Fruit fly (Drosophila melanogaster): Measurements from ENCODE around the gene CG11836.

- TF ChIP-seq toe (GFP tag; optimal IDR thresholded peaks at IDR 0.05), result peak; percentile 30
- TF ChIP-seq kay (GFP tag; ENCODE audit: borderline replicate concordance), result no peak
- TF ChIP-seq tj (GFP tag; optimal IDR thresholded peaks at IDR 0.05), result no peak
- peak; percentile 12 for TF ChIP-seq CG11617 (GFP tag; optimal IDR thresholded peaks at IDR 0.05)
- no peak for TF ChIP-seq CG7045 (GFP tag; optimal IDR thresholded peaks at IDR 0.05)
- no peak for TF ChIP-seq ovo (GFP tag; optimal IDR thresholded peaks at IDR 0.05)
- peak; percentile 9 for TF ChIP-seq CG12768 (GFP tag; optimal IDR thresholded peaks at IDR 0.05)
- TF ChIP-seq bab1 (GFP tag; optimal IDR thresholded peaks at IDR 0.05), result no peak
- TF ChIP-seq CG7101 (tag; optimal IDR thresholded peaks at IDR 0.05), result peak; percentile 59
- TF ChIP-seq Crg-1 (GFP tag; optimal IDR thresholded peaks at IDR 0.05), result no peak
- TF ChIP-seq Clk (GFP tag; optimal IDR thresholded peaks at IDR 0.05), result no peak
- no peak for TF ChIP-seq cic (GFP tag; optimal IDR thresholded peaks at IDR 0.05)
Measured at dm6 chr3R:25074558-25074964, 3.6 kb downstream of the CG11836 start, which contains the start of the genes shams and CG11920.
